Fruit fly (Drosophila melanogaster): ENCODE results near the gene Rab11.

- TF ChIP-seq CG34367 (tag; optimal IDR thresholded peaks at IDR 0.05) (no peak), CG12605 (GFP tag; IDR thresholded peaks at IDR 0.05) (no peak), CG13204 (GFP tag; optimal IDR thresholded peaks at IDR 0.05) (no peak), rn (GFP tag; IDR thresholded peaks at IDR 0.05) (no peak), CG8301 (tag; optimal IDR thresholded peaks at IDR 0.05) (no peak), CG14655 (GFP tag; optimal IDR thresholded peaks at IDR 0.05) (no peak), CG10348 (GFP tag; IDR thresholded peaks at IDR 0.05) (no peak), EcR (GFP tag; optimal IDR thresholded peaks at IDR 0.05) (no peak), fd96Ca (GFP tag; IDR thresholded peaks at IDR 0.05) (no peak), CG9948 (tag; optimal IDR thresholded peaks at IDR 0.05) (no peak), CG4496 (GFP tag; IDR thresholded peaks at IDR 0.05) (no peak), CG15710 (tag; optimal IDR thresholded peaks at IDR 0.05) (no peak), CG8159 (tag; optimal IDR thresholded peaks at IDR 0.05) (no peak)
Observed at dm6 chr3R:21133517-21133916, 22.3 kb downstream of the Rab11 start, which contains the start of gene Trm7-34.

Measured in whole organism, pupa.